Worm (Caenorhabditis elegans): Measurements from ENCODE around the gene F10E9.4.

Gene F10E9.4

ce11 chrIII:8319100-8319499 is 10.8 kb downstream of the F10E9.4 start, which contains the start of gene F10E9.11 (continued):
- TF ChIP-seq madf-5 (GFP tag; IDR thresholded peaks at IDR 0.05) (no peak), madf-9 (GFP tag; conservative IDR thresholded peaks at IDR 0.05) (peak; percentile 51; the same call in 1 of the 2 replicates), nhr-111 (GFP tag; optimal IDR thresholded peaks at IDR 0.05) (no peak), aha-1 (tag) (peak; percentile 87), R02D3.7 (tag; optimal IDR thresholded peaks at IDR 0.05) (no peak)

ce11 chrIII:8320183-8320582 is 11.8 kb downstream of the F10E9.4 start, which contains the start of gene F10E9.10:
F10E9.10 (minus strand) TSS chrIII:8320283.
- TF ChIP-seq duxl-1 (tag; optimal IDR thresholded peaks at IDR 0.05; ENCODE audit: poor library complexity) = no peak
- no peak for TF ChIP-seq unc-39 (tag; optimal IDR thresholded peaks at IDR 0.05)
- TF ChIP-seq ceh-44 (GFP tag; IDR thresholded peaks at IDR 0.05) = no peak

- TF ChIP-seq ctbp-1 (GFP tag; IDR thresholded peaks at IDR 0.05) (no peak), hmg-1.1 (GFP tag; IDR thresholded peaks at IDR 0.05) (0 out of 2 replicates have a peak, but pooled peaks have one; percentile 8), aha-1 (tag) (peak; percentile 7), hlh-30 (tag; optimal IDR thresholded peaks at IDR 0.05; ENCODE audit: insufficient read depth) (peak; percentile 6), unc-62 (GFP tag; optimal IDR thresholded peaks at IDR 0.05 in 1 of 2) (peak in 1 of 2 experiments; percentile 89), unc-62 (tag; optimal IDR thresholded peaks at IDR 0.05) (no peak)
Measured at ce11 chrIII:8321225-8321624, 12.9 kb downstream of the F10E9.4 start.

- TF ChIP-seq nhr-11 (tag; optimal IDR thresholded peaks at IDR 0.05) (peak; percentile 68), mep-1 (tag; optimal IDR thresholded peaks at IDR 0.05) (no peak), hlh-11 (tag; optimal IDR thresholded peaks at IDR 0.05) (no peak), F44E2.7 (GFP tag; IDR thresholded peaks at IDR 0.05) (no peak), arid-1 (GFP tag; conservative IDR thresholded peaks at IDR 0.05) (no peak), pqm-1 (tag; optimal IDR thresholded peaks at IDR 0.05) (no peak), hlh-30 (tag; optimal IDR thresholded peaks at IDR 0.05; ENCODE audit: insufficient read depth) (no peak)
Measured at ce11 chrIII:8322645-8323213, 14.4 kb downstream of the F10E9.4 start, which contains the start of gene F10E9.1. F10E9.1 (plus strand) TSS chrIII:8323163.

- TF ChIP-seq snpc-1.2 (GFP tag; IDR thresholded peaks at IDR 0.05) (no peak), hlh-11 (tag; optimal IDR thresholded peaks at IDR 0.05) (peak; percentile 30), nhr-42 (GFP tag; IDR thresholded peaks at IDR 0.05) (no peak), fos-1 (tag; optimal IDR thresholded peaks at IDR 0.05) (no peak), hlh-30 (tag; optimal IDR thresholded peaks at IDR 0.05; ENCODE audit: insufficient read depth) (peak; percentile 66), F49E8.2 (tag; optimal IDR thresholded peaks at IDR 0.05; ENCODE audit: borderline replicate concordance) (no peak), dmd-8 (GFP tag; IDR thresholded peaks at IDR 0.05) (no peak), nhr-28 (tag; optimal IDR thresholded peaks at IDR 0.05) (peak; percentile 1), mdl-1 (tag; optimal IDR thresholded peaks at IDR 0.05) (peak in 1 of 2 experiments; percentile 14), daf-12 (tag; optimal IDR thresholded peaks at IDR 0.05) (no peak), dmd-6 (GFP tag; IDR thresholded peaks at IDR 0.05) (peak; percentile 26; the same call in 1 of the 2 replicates), aha-1 (tag) (peak; percentile 9), sdz-12 (GFP tag; optimal IDR thresholded peaks at IDR 0.05) (no peak), nhr-25 (tag; optimal IDR thresholded peaks at IDR 0.05; ENCODE audit: borderline replicate concordance, insufficient read depth) (no peak), pha-4 (GFP tag; IDR thresholded peaks at IDR 0.05) (no peak), pha-4 (tag; optimal IDR thresholded peaks at IDR 0.05) (no peak), F26F4.8 (GFP tag; conservative IDR thresholded peaks at IDR 0.05) (no peak), ceh-32 (tag; optimal IDR thresholded peaks at IDR 0.05; ENCODE audit: poor library complexity) (no peak), lsy-2 (tag; optimal IDR thresholded peaks at IDR 0.05) (peak in 1 of 2 experiments; percentile 31), pqm-1 (tag; optimal IDR thresholded peaks at IDR 0.05) (peak; percentile 4), dve-1 (tag; optimal IDR thresholded peaks at IDR 0.05; ENCODE audit: insufficient read depth) (peak; percentile 54), lin-15B (tag; optimal IDR thresholded peaks at IDR 0.05) (no peak), hif-1 (tag; optimal IDR thresholded peaks at IDR 0.05) (no peak), nhr-77 (tag; optimal IDR thresholded peaks at IDR 0.05) (no peak), mep-1 (tag; optimal IDR thresholded peaks at IDR 0.05) (peak; percentile 5), daf-16 (GFP tag; optimal IDR thresholded peaks at IDR 0.05) (no peak), daf-16 (tag; optimal IDR thresholded peaks at IDR 0.05) (peak; percentile 43), mdt-29 (GFP tag; IDR thresholded peaks at IDR 0.05) (no peak)
Measured at ce11 chrIII:8324412-8324811, 16.1 kb downstream of the F10E9.4 start, which contains the start of gene F10E9.12. F10E9.12 (plus strand) TSS chrIII:8324542.

Data from whole organism, L4 larva.